Worm (Caenorhabditis elegans) whole organism, L3 larva: ENCODE data around the gene sgca-1.

Experiments used
- R02D3.7 ChIP-seq: fragments of 150-350 bp; optimal IDR thresholded peaks from 2 replicates; lab custom pipeline; 2014; ENCODE audit warnings: missing biosample characterization, missing genetic modification characterization
- ZK546.5 ChIP-seq: sonication (generic microtip); optimal IDR thresholded peaks from 2 replicates; lab custom pipeline; 2017; ENCODE audit warnings: missing biosample characterization, missing genetic modification characterization
- aly-2 ChIP-seq: fragments of 150-350 bp; optimal IDR thresholded peaks from 2 replicates; lab custom pipeline; 2014; ENCODE audit warnings: missing biosample characterization, missing genetic modification characterization
- ceh-9 ChIP-seq: sonication (generic microtip); optimal IDR thresholded peaks from 2 replicates; lab custom pipeline; 2018; ENCODE audit warnings: missing biosample characterization, missing genetic modification characterization
- daf-12 ChIP-seq: fragments of 150-350 bp; optimal IDR thresholded peaks from 2 replicates; lab custom pipeline; 2014; ENCODE audit warnings: missing biosample characterization, missing genetic modification reagents, missing genetic modification characterization
- egl-27 ChIP-seq: sonication (generic microtip); optimal IDR thresholded peaks from 4 replicates; lab custom pipeline; 2017; ENCODE audit warnings: missing biosample characterization, missing genetic modification reagents, missing genetic modification characterization
- elt-1 ChIP-seq: fragments of 150-350 bp; optimal IDR thresholded peaks from 2 replicates; lab custom pipeline; 2014; ENCODE audit warnings: missing biosample characterization, missing genetic modification characterization
- elt-2 ChIP-seq: sonication (generic microtip); optimal IDR thresholded peaks from 2 replicates; lab custom pipeline; 2016; ENCODE audit warnings: missing genetic modification reagents, mild to moderate bottlenecking, missing genetic modification characterization, missing compliant biosample characterization
- fkh-2 ChIP-seq: fragments of 150-350 bp; optimal IDR thresholded peaks from 2 replicates; lab custom pipeline; 2014; ENCODE audit warnings: missing biosample characterization, missing genetic modification reagents, missing genetic modification characterization
- fos-1 ChIP-seq: fragments of 150-350 bp; optimal IDR thresholded peaks from 2 replicates; lab custom pipeline; 2014; ENCODE audit warnings: missing biosample characterization, missing genetic modification characterization
- jun-1 ChIP-seq: fragments of 150-350 bp; optimal IDR thresholded peaks from 2 replicates; lab custom pipeline; 2014; ENCODE audit warnings: missing biosample characterization, missing genetic modification reagents, missing genetic modification characterization
- lin-15B ChIP-seq: fragments of 150-350 bp; optimal IDR thresholded peaks from 2 replicates; lab custom pipeline; 2014; ENCODE audit warnings: missing biosample characterization, missing genetic modification characterization
- lin-39 ChIP-seq: fragments of 150-350 bp; optimal IDR thresholded peaks from 2 replicates; lab custom pipeline; 2018; ENCODE audit warnings: missing biosample characterization, missing genetic modification reagents, missing genetic modification characterization
- mdl-1 ChIP-seq: fragments of 150-350 bp; optimal IDR thresholded peaks from 2 replicates; lab custom pipeline; 2014; ENCODE audit warnings: missing biosample characterization, missing genetic modification characterization
- mml-1 ChIP-seq: fragments of 150-350 bp; sonication (generic microtip); optimal IDR thresholded peaks from 3 replicates; lab custom pipeline; 2014; ENCODE audit warnings: missing biosample characterization, missing genetic modification characterization
- nhr-11 ChIP-seq: fragments of 150-350 bp; optimal IDR thresholded peaks from 2 replicates; lab custom pipeline; 2014; ENCODE audit warnings: missing biosample characterization, missing genetic modification characterization
- nhr-12 ChIP-seq: fragments of 150-350 bp; optimal IDR thresholded peaks from 2 replicates; lab custom pipeline; 2014; ENCODE audit warnings: missing biosample characterization, missing genetic modification characterization
- nhr-23 ChIP-seq: fragments of 150-350 bp; optimal IDR thresholded peaks from 2 replicates; lab custom pipeline; 2014; ENCODE audit warnings: missing biosample characterization, missing genetic modification reagents, missing genetic modification characterization
- nhr-28 ChIP-seq: fragments of 150-350 bp; optimal IDR thresholded peaks from 2 replicates; lab custom pipeline; 2014; ENCODE audit warnings: missing biosample characterization, missing genetic modification characterization
- nhr-43 ChIP-seq: sonication (generic microtip); optimal IDR thresholded peaks from 2 replicates; lab custom pipeline; 2016; ENCODE audit warnings: mild to moderate bottlenecking, missing genetic modification characterization, missing compliant biosample characterization; ENCODE audit not compliant: poor library complexity, severe bottlenecking
- nhr-67 ChIP-seq: fragments of 150-350 bp; optimal IDR thresholded peaks from 2 replicates; lab custom pipeline; 2014; ENCODE audit warnings: missing biosample characterization, missing genetic modification characterization
- nhr-76 ChIP-seq: fragments of 150-350 bp; sonication (generic microtip); optimal IDR thresholded peaks from 5 replicates; lab custom pipeline; 2014; ENCODE audit warnings: missing biosample characterization, missing genetic modification characterization
- nhr-77 ChIP-seq: fragments of 150-350 bp; optimal IDR thresholded peaks from 2 replicates; lab custom pipeline; 2014; ENCODE audit warnings: missing biosample characterization, missing genetic modification characterization
- pha-4 ChIP-seq: fragments of 150-350 bp; optimal IDR thresholded peaks from 2 replicates; lab custom pipeline; 2014; ENCODE audit warnings: missing biosample characterization, missing genetic modification reagents, missing genetic modification characterization
- pqm-1 ChIP-seq: fragments of 150-350 bp; optimal IDR thresholded peaks from 2 replicates; lab custom pipeline; 2017; ENCODE audit warnings: missing biosample characterization, missing genetic modification characterization, inconsistent platforms
- skn-1 ChIP-seq: fragments of 150-350 bp; optimal IDR thresholded peaks from 2 replicates; lab custom pipeline; 2014; ENCODE audit warnings: missing biosample characterization, missing genetic modification characterization
- unc-62 ChIP-seq: fragments of 150-350 bp; sonication (generic microtip); optimal IDR thresholded peaks from 4 replicates; lab custom pipeline; 2014; ENCODE audit warnings: missing biosample characterization, missing genetic modification reagents, missing genetic modification characterization
- zag-1 ChIP-seq: fragments of 150-350 bp; optimal IDR thresholded peaks from 2 replicates; lab custom pipeline; 2014; ENCODE audit warnings: missing biosample characterization, missing genetic modification characterization
- ztf-4 ChIP-seq: fragments of 150-350 bp; optimal IDR thresholded peaks from 2 replicates; lab custom pipeline; 2014; ENCODE audit warnings: missing biosample characterization, missing genetic modification characterization

Gene sgca-1

ce11 chrX:6795843-6796521 is 6.6 kb upstream of the sgca-1 start:
- TF ChIP-seq unc-62 (no peak), nhr-12 (tag; lab: Kevin White, UChicago) (no peak), aly-2 (tag; lab: Kevin White, UChicago) (no peak), elt-1 (tag; lab: Kevin White, UChicago) (peak; percentile 81), lin-15B (tag; lab: Kevin White, UChicago) (no peak), lin-39 (tag; lab: Kevin White, UChicago) (no peak), mml-1 (tag; lab: Kevin White, UChicago) (no peak)
- TF ChIP-seq, all 47 proteins: peak for 1

- TF ChIP-seq jun-1 (tag; lab: Kevin White, UChicago): peak; percentile 24
- TF ChIP-seq pqm-1 (tag; lab: Kevin White, UChicago): peak; percentile 5
- no peak for TF ChIP-seq daf-12
- peak; percentile 59 for TF ChIP-seq pha-4
- TF ChIP-seq nhr-77 (tag; lab: Kevin White, UChicago): peak; percentile 1
- no peak for TF ChIP-seq mdl-1
- TF ChIP-seq unc-62: no peak
- peak; percentile 77 for TF ChIP-seq elt-2
- TF ChIP-seq fos-1 (tag; lab: Kevin White, UChicago): peak; percentile 4
Observed at ce11 chrX:6792281-6793003, 3.1 kb upstream of the sgca-1 start.

ce11 chrX:6790986-6791385 is 1.6 kb upstream of the sgca-1 start, which contains the start of gene asp-3:
asp-3 (plus strand) TSS chrX:6791064.
- TF ChIP-seq daf-12 (no peak), pqm-1 (tag; lab: Kevin White, UChicago) (peak; percentile 41), lin-15B (tag; lab: Kevin White, UChicago) (no peak), egl-27 (tag; lab: Kevin White, UChicago) (no peak), elt-2 (peak; percentile 68), unc-62 (no peak), ceh-9 (tag; lab: Kevin White, UChicago) (no peak), pha-4 (peak; percentile 2), nhr-77 (tag; lab: Kevin White, UChicago) (no peak), ztf-4 (tag; lab: Kevin White, UChicago) (no peak), nhr-28 (tag; lab: Kevin White, UChicago) (no peak), skn-1 (tag; lab: Kevin White, UChicago) (no peak), nhr-23 (tag; lab: Kevin White, UChicago) (no peak), nhr-11 (tag; lab: Kevin White, UChicago) (no peak), nhr-76 (tag; lab: Kevin White, UChicago) (no peak)

- TF ChIP-seq pha-4 (peak; percentile 1), R02D3.7 (tag; lab: Kevin White, UChicago) (no peak), mdl-1 (no peak), unc-62 (no peak), pqm-1 (tag; lab: Kevin White, UChicago) (peak; percentile 48), zag-1 (tag; lab: Kevin White, UChicago) (no peak), nhr-43 (tag; lab: Kevin White, UChicago) (no peak), elt-2 (peak; percentile 48)
Observed at ce11 chrX:6790457-6790856, 1.1 kb upstream of the sgca-1 start.

ce11 chrX:6784181-6784580 is 5.2 kb downstream of the sgca-1 start, which contains the start of gene bgal-2:
bgal-2 (plus strand) TSS chrX:6784411.
- TF ChIP-seq fkh-2 (tag; lab: Kevin White, UChicago) (no peak), aly-2 (tag; lab: Kevin White, UChicago) (no peak), ZK546.5 (tag; lab: Kevin White, UChicago) (no peak), pqm-1 (tag; lab: Kevin White, UChicago) (peak; percentile 38), elt-2 (peak; percentile 64), nhr-67 (no peak), nhr-76 (tag; lab: Kevin White, UChicago) (no peak)

ce11 chrX:6782857-6783256 is 6.5 kb downstream of the sgca-1 start, which contains the start of gene idpp-6:
idpp-6 (plus strand) TSS chrX:6783157.
- TF ChIP-seq R02D3.7 (tag; lab: Kevin White, UChicago): no peak
